Fruit fly (Drosophila melanogaster) whole organism, embryonic: ENCODE results near the gene Drice.

Experiments used
- Aef1 ChIP-seq: fragments of 200-800 bp; sonication (Bioruptor generic); IDR thresholded peaks from 3 replicates; pipeline ENCODE4 v1.3.6; 2022; ENCODE audit warnings: missing biosample characterization, missing genetic modification characterization
- Atf-2 ChIP-seq: fragments of 200-800 bp; sonication (Bioruptor generic); optimal IDR thresholded peaks from 2 replicates; lab custom pipeline; 2016; ENCODE audit warnings: missing biosample characterization, missing genetic modification characterization
- Bgb ChIP-seq: fragments of 200-800 bp; sonication (Bioruptor generic); IDR thresholded peaks from 2 replicates; pipeline ENCODE4 v1.3.6; 2022; ENCODE audit warnings: missing biosample characterization, missing genetic modification characterization; ENCODE audit not compliant: partially characterized antibody
- BtbVII ChIP-seq: fragments of 200-800 bp; sonication (Bioruptor generic); optimal IDR thresholded peaks from 3 replicates; lab custom pipeline; 2017; ENCODE audit warnings: missing biosample characterization, mild to moderate bottlenecking, missing genetic modification characterization
- CG10147 ChIP-seq: fragments of 200-800 bp; sonication (Bioruptor generic); optimal IDR thresholded peaks from 2 replicates; lab custom pipeline; 2019; ENCODE audit warnings: missing biosample characterization, mild to moderate bottlenecking, missing genetic modification characterization, moderate library complexity
- CG10321 ChIP-seq: fragments of 200-800 bp; sonication (Bioruptor generic); IDR thresholded peaks from 2 replicates; pipeline ENCODE4 v1.3.6; 2022; ENCODE audit warnings: missing biosample characterization, missing genetic modification characterization
- CG11560 ChIP-seq: fragments of 200-800 bp; sonication (Bioruptor generic); IDR thresholded peaks from 3 replicates; pipeline ENCODE4 v1.3.6; 2022; ENCODE audit warnings: missing biosample characterization, missing genetic modification characterization
- CG12769 ChIP-seq: fragments of 200-800 bp; sonication (Bioruptor generic); optimal IDR thresholded peaks from 2 replicates; lab custom pipeline; 2019; ENCODE audit warnings: missing biosample characterization, mild to moderate bottlenecking, missing genetic modification characterization, moderate library complexity
- CG17802 ChIP-seq: fragments of 200-800 bp; sonication (Bioruptor generic); optimal IDR thresholded peaks from 2 replicates; lab custom pipeline; 2018; ENCODE audit warnings: missing biosample characterization, mild to moderate bottlenecking, missing genetic modification characterization, moderate library complexity
- CG2678 ChIP-seq: fragments of 200-800 bp; sonication (Bioruptor generic); optimal IDR thresholded peaks from 3 replicates; lab custom pipeline; 2019; ENCODE audit warnings: missing biosample characterization, mild to moderate bottlenecking, missing genetic modification characterization, moderate library complexity
- CG31365 ChIP-seq: fragments of 200-800 bp; sonication (Bioruptor generic); optimal IDR thresholded peaks from 2 replicates; lab custom pipeline; 2018; ENCODE audit warnings: missing biosample characterization, mild to moderate bottlenecking, missing genetic modification characterization
- CG34376 ChIP-seq: fragments of 200-800 bp; sonication (Bioruptor generic); optimal IDR thresholded peaks from 2 replicates; lab custom pipeline; 2018; ENCODE audit warnings: missing biosample characterization, mild to moderate bottlenecking, missing genetic modification characterization
- CG6654 ChIP-seq: fragments of 200-800 bp; sonication (Bioruptor generic); optimal IDR thresholded peaks from 2 replicates; lab custom pipeline; 2017; ENCODE audit warnings: missing biosample characterization, mild to moderate bottlenecking, missing genetic modification characterization
- CG6854 ChIP-seq: fragments of 200-800 bp; sonication (Bioruptor generic); optimal IDR thresholded peaks from 3 replicates; lab custom pipeline; 2017; ENCODE audit warnings: missing biosample characterization, mild to moderate bottlenecking, missing genetic modification characterization
- CG7963 ChIP-seq: fragments of 200-800 bp; sonication (Bioruptor generic); IDR thresholded peaks from 3 replicates; pipeline ENCODE4 v1.3.6; 2022; ENCODE audit warnings: missing biosample characterization, missing genetic modification characterization; ENCODE audit not compliant: partially characterized antibody
- Fer1 ChIP-seq: fragments of 200-800 bp; sonication (Bioruptor generic); optimal IDR thresholded peaks from 2 replicates; lab custom pipeline; 2017; ENCODE audit warnings: missing biosample characterization, mild to moderate bottlenecking, missing genetic modification characterization
- GATAe ChIP-seq: fragments of 200-800 bp; sonication (Bioruptor generic); conservative IDR thresholded peaks from 2 replicates; pipeline ENCODE4 v1.3.6; 2022; ENCODE audit warnings: missing biosample characterization, missing genetic modification characterization
- Gsc ChIP-seq: fragments of 200-800 bp; sonication (Bioruptor generic); IDR thresholded peaks from 2 replicates; pipeline ENCODE4 v1.3.6; 2022; ENCODE audit warnings: missing biosample characterization, missing genetic modification characterization
- Gug ChIP-seq: fragments of 200-800 bp; sonication (Bioruptor generic); IDR thresholded peaks from 4 replicates; pipeline ENCODE4 v1.3.6; 2022; ENCODE audit warnings: missing biosample characterization, missing genetic modification characterization
- HLH3B ChIP-seq: fragments of 200-800 bp; sonication (Bioruptor generic); IDR thresholded peaks from 2 replicates; pipeline ENCODE4 v1.3.6; 2022; ENCODE audit warnings: missing biosample characterization, missing genetic modification characterization
- HmgZ ChIP-seq: fragments of 200-800 bp; sonication (Bioruptor generic); optimal IDR thresholded peaks from 2 replicates; lab custom pipeline; 2018; ENCODE audit warnings: missing biosample characterization, mild to moderate bottlenecking, missing genetic modification characterization
- Med ChIP-seq: fragments of 200-800 bp; sonication (Bioruptor generic); peaks from one replicate; lab custom pipeline; 2016; ENCODE audit warnings: missing biosample characterization, missing genetic modification characterization, mild to moderate bottlenecking, inconsistent platforms, moderate library complexity
- Mrtf ChIP-seq: fragments of 200-800 bp; sonication (Bioruptor generic); IDR thresholded peaks from 3 replicates; pipeline ENCODE4 v1.3.6; 2022; ENCODE audit warnings: missing biosample characterization, missing genetic modification characterization
- PHDP ChIP-seq: fragments of 200-800 bp; sonication (Bioruptor generic); optimal IDR thresholded peaks from 3 replicates; lab custom pipeline; 2018; ENCODE audit warnings: missing biosample characterization, mild to moderate bottlenecking, missing genetic modification characterization, moderate library complexity
- Xbp1 ChIP-seq: fragments of 200-800 bp; sonication (Bioruptor generic); optimal IDR thresholded peaks from 3 replicates; lab custom pipeline; 2016; ENCODE audit warnings: missing biosample characterization, mild to moderate bottlenecking, missing genetic modification characterization
- abd-A ChIP-seq: fragments of 200-800 bp; sonication (Bioruptor generic); optimal IDR thresholded peaks from 3 replicates; lab custom pipeline; 2019; ENCODE audit warnings: missing biosample characterization, mild to moderate bottlenecking, missing genetic modification characterization, moderate library complexity
- amos ChIP-seq: fragments of 200-800 bp; sonication (Bioruptor generic); IDR thresholded peaks from 2 replicates; pipeline ENCODE4 v1.3.6; 2022; ENCODE audit warnings: missing biosample characterization, missing genetic modification characterization; ENCODE audit not compliant: partially characterized antibody
- caup ChIP-seq: fragments of 200-800 bp; sonication (Bioruptor generic); optimal IDR thresholded peaks from 3 replicates; lab custom pipeline; 2017; ENCODE audit warnings: missing biosample characterization, mild to moderate bottlenecking, missing genetic modification characterization, moderate library complexity; ENCODE audit not compliant: severe bottlenecking
- chm ChIP-seq: fragments of 200-800 bp; sonication (Bioruptor generic); IDR thresholded peaks from 2 replicates; pipeline ENCODE4 v1.3.6; 2022; ENCODE audit warnings: missing biosample characterization, missing genetic modification characterization
- chn ChIP-seq: fragments of 200-800 bp; sonication (Bioruptor generic); optimal IDR thresholded peaks from 2 replicates; lab custom pipeline; 2016; ENCODE audit warnings: missing biosample characterization, missing genetic modification characterization
- ci ChIP-seq: fragments of 200-800 bp; sonication (Bioruptor generic); IDR thresholded peaks from 3 replicates; pipeline ENCODE4 v1.3.6; 2022; ENCODE audit warnings: missing biosample characterization, missing genetic modification characterization
- danr ChIP-seq: fragments of 200-800 bp; sonication (Bioruptor generic); IDR thresholded peaks from 2 replicates; pipeline ENCODE4 v1.3.6; 2022; ENCODE audit warnings: missing biosample characterization, missing genetic modification characterization
- dm ChIP-seq: fragments of 200-800 bp; sonication (Bioruptor generic); optimal IDR thresholded peaks from 3 replicates; lab custom pipeline; 2016; ENCODE audit warnings: missing biosample characterization, missing genetic modification characterization
- exex ChIP-seq: fragments of 200-800 bp; sonication (Bioruptor generic); optimal IDR thresholded peaks from 4 replicates; lab custom pipeline; 2018; ENCODE audit warnings: missing biosample characterization, mild to moderate bottlenecking, missing genetic modification characterization, moderate library complexity
- fd64A ChIP-seq: fragments of 200-800 bp; sonication (Bioruptor generic); optimal IDR thresholded peaks from 3 replicates; lab custom pipeline; 2018; ENCODE audit warnings: missing biosample characterization, mild to moderate bottlenecking, missing genetic modification characterization
- fu2 ChIP-seq: fragments of 200-800 bp; sonication (Bioruptor generic); optimal IDR thresholded peaks from 2 replicates; lab custom pipeline; 2016; ENCODE audit warnings: missing biosample characterization, missing genetic modification characterization
- gce ChIP-seq: fragments of 200-800 bp; sonication (Bioruptor generic); IDR thresholded peaks from 3 replicates; pipeline ENCODE4 v1.3.6; 2022; ENCODE audit warnings: missing biosample characterization, missing genetic modification characterization
- gem ChIP-seq: fragments of 200-800 bp; sonication (Bioruptor generic); optimal IDR thresholded peaks from 2 replicates; lab custom pipeline; 2019; ENCODE audit warnings: missing biosample characterization, mild to moderate bottlenecking, missing genetic modification characterization, moderate library complexity
- grn ChIP-seq: fragments of 200-800 bp; sonication (Bioruptor generic); optimal IDR thresholded peaks from 3 replicates; lab custom pipeline; 2017; ENCODE audit warnings: missing biosample characterization, missing genetic modification characterization
- lab ChIP-seq: fragments of 200-800 bp; sonication (Bioruptor generic); optimal IDR thresholded peaks from 3 replicates; lab custom pipeline; 2017; ENCODE audit warnings: missing biosample characterization, missing genetic modification characterization, mild to moderate bottlenecking, moderate library complexity, missing genetic modification reagents
- lbe ChIP-seq: fragments of 200-800 bp; sonication (Bioruptor generic); optimal IDR thresholded peaks from 2 replicates; lab custom pipeline; 2016; ENCODE audit warnings: missing biosample characterization, mild to moderate bottlenecking, missing genetic modification characterization
- pan ChIP-seq, 4 experiments: fragments of >200 bp in 3 of 4; fragments of 200-800 bp in 1 of 4; sonication (Bioruptor generic) in 1 of 4; optimal IDR thresholded peaks in 3 of 4; IDR thresholded peaks in 1 of 4; 2 replicates each; pipeline versions ENCODE4 v1.3.6 to Lab custom; 2017 to 2022; ENCODE audit warnings: missing biosample characterization in 2 of 4, missing genetic modification characterization in 2 of 4, mixed read lengths in 1 of 4
- peb ChIP-seq: fragments of 200-800 bp; sonication (Bioruptor generic); IDR thresholded peaks from 2 replicates; pipeline ENCODE4 v1.3.6; 2022; ENCODE audit warnings: missing biosample characterization, missing genetic modification characterization
- sd ChIP-seq: fragments of 200-800 bp; sonication (Bioruptor generic); optimal IDR thresholded peaks from 3 replicates; lab custom pipeline; 2018; ENCODE audit warnings: missing biosample characterization, mild to moderate bottlenecking, missing genetic modification characterization, moderate library complexity
- sens ChIP-seq: fragments of 200-800 bp; sonication (Bioruptor generic); peaks from one replicate; lab custom pipeline; 2016; ENCODE audit warnings: missing biosample characterization, missing genetic modification characterization
- sob ChIP-seq: fragments of 200-800 bp; sonication (Bioruptor generic); IDR thresholded peaks from 2 replicates; pipeline ENCODE4 v1.3.6; 2022; ENCODE audit warnings: missing biosample characterization, missing genetic modification characterization
- sr ChIP-seq: fragments of 200-800 bp; sonication (Bioruptor generic); IDR thresholded peaks from 3 replicates; pipeline ENCODE4 v1.3.6; 2022; ENCODE audit warnings: missing biosample characterization, missing genetic modification characterization
- sug ChIP-seq: fragments of 200-800 bp; optimal IDR thresholded peaks from 2 replicates; lab custom pipeline; 2019; ENCODE audit warnings: missing biosample characterization, mild to moderate bottlenecking, missing genetic modification characterization, moderate library complexity
- tap ChIP-seq: fragments of 200-800 bp; optimal IDR thresholded peaks from 3 replicates; lab custom pipeline; 2019; ENCODE audit warnings: missing biosample characterization, mild to moderate bottlenecking, missing genetic modification characterization, moderate library complexity
- tin ChIP-seq: fragments of 200-800 bp; sonication (Bioruptor generic); optimal IDR thresholded peaks from 3 replicates; lab custom pipeline; 2016; ENCODE audit warnings: missing biosample characterization, missing genetic modification characterization

Drice gene

dm6 chr3R:29782367-29782766 lies 17.1 kb upstream of the Drice start (continued):
- TF ChIP-seq peb (GFP tag; lab: Robert Waterston, UW) (no peak), sr (GFP tag; lab: Robert Waterston, UW) (peak; percentile 44; the same call in 1 of the 3 replicates), Fer1 (GFP tag; lab: Kevin White, UChicago) (peak; percentile 60), ci (GFP tag; lab: Robert Waterston, UW) (peak; percentile 56; the same call in 2 of the 3 replicates), HmgZ (peak; percentile 26), CG12769 (peak; percentile 65), CG7963 (0 out of 3 replicates have a peak, but pooled peaks have one; percentile 37), Aef1 (GFP tag; lab: Robert Waterston, UW) (peak; percentile 16; the same call in 1 of the 3 replicates), CG6854 (GFP tag; lab: Kevin White, UChicago) (peak; percentile 20), tap (tag; lab: Kevin White, UChicago) (peak; percentile 22), chm (peak; percentile 71; the same call in 1 of the 2 replicates), lbe (peak; percentile 40), CG31365 (tag; lab: Kevin White, UChicago) (peak; percentile 41), PHDP (tag; lab: Kevin White, UChicago) (peak; percentile 29), abd-A (tag; lab: Kevin White, UChicago) (peak; percentile 69), Gug (0 out of 4 replicates have a peak, but pooled peaks have one; percentile 5), caup (peak; percentile 71)

- TF ChIP-seq pan (optimal IDR thresholded peaks at IDR 0.05; lab: Kevin White, UChicago): no peak
- TF ChIP-seq pan (GFP tag; optimal IDR thresholded peaks at IDR 0.05 in 1 of 2, IDR thresholded peaks at IDR 0.05 in 1 of 2): peak in 1 of 2 experiments; percentile 8
- TF ChIP-seq CG2678: peak; percentile 35
- TF ChIP-seq Med: peak; percentile 0
- TF ChIP-seq CG10147: no peak
- no peak for TF ChIP-seq Mrtf
- no peak for TF ChIP-seq amos (GFP tag; lab: Robert Waterston, UW)
- peak; percentile 79 for TF ChIP-seq sd (tag; lab: Kevin White, UChicago)
- TF ChIP-seq Xbp1 (GFP tag; lab: Kevin White, UChicago): no peak
- TF ChIP-seq sug (tag; lab: Kevin White, UChicago): peak; percentile 9
- TF ChIP-seq sens: peak; percentile 69
- no peak for TF ChIP-seq HLH3B (GFP tag; lab: Robert Waterston, UW)
- no peak for TF ChIP-seq Gsc (GFP tag; lab: Robert Waterston, UW)
- no peak for TF ChIP-seq fd64A
- TF ChIP-seq Bgb: no peak
- TF ChIP-seq exex: peak; percentile 86
- no peak for TF ChIP-seq CG10321 (GFP tag; lab: Robert Waterston, UW)
- no peak for TF ChIP-seq gem
- TF ChIP-seq gce (GFP tag; lab: Robert Waterston, UW): no peak
- no peak for TF ChIP-seq Gug
- TF ChIP-seq grn (GFP tag; lab: Kevin White, UChicago): peak; percentile 21
- TF ChIP-seq CG11560 (tag; lab: Robert Waterston, UW): no peak
- TF ChIP-seq CG17802: no peak
- TF ChIP-seq dm (GFP tag; lab: Kevin White, UChicago): no peak
- no peak for TF ChIP-seq sob (GFP tag; lab: Robert Waterston, UW)
- TF ChIP-seq chn (GFP tag; lab: Kevin White, UChicago): no peak
- TF ChIP-seq CG34376 (GFP tag; lab: Kevin White, UChicago): peak; percentile 53
- no peak for TF ChIP-seq CG6654 (GFP tag; lab: Kevin White, UChicago)
- TF ChIP-seq fu2 (GFP tag; lab: Kevin White, UChicago): no peak
- TF ChIP-seq tin: no peak
- no peak for TF ChIP-seq Atf-2 (GFP tag; lab: Kevin White, UChicago)
- TF ChIP-seq GATAe: peak; percentile 39; the same call in 1 of the 2 replicates
- TF ChIP-seq lab (GFP tag; lab: Kevin White, UChicago): peak; percentile 13
- TF ChIP-seq danr (GFP tag; lab: Robert Waterston, UW): no peak
- TF ChIP-seq BtbVII: no peak
These were observed 16.2 kb upstream of the Drice start for dm6 chr3R:29783210-29783609.
